Fruit fly (Drosophila melanogaster): ENCODE data around the gene CG7208.

DNA sequence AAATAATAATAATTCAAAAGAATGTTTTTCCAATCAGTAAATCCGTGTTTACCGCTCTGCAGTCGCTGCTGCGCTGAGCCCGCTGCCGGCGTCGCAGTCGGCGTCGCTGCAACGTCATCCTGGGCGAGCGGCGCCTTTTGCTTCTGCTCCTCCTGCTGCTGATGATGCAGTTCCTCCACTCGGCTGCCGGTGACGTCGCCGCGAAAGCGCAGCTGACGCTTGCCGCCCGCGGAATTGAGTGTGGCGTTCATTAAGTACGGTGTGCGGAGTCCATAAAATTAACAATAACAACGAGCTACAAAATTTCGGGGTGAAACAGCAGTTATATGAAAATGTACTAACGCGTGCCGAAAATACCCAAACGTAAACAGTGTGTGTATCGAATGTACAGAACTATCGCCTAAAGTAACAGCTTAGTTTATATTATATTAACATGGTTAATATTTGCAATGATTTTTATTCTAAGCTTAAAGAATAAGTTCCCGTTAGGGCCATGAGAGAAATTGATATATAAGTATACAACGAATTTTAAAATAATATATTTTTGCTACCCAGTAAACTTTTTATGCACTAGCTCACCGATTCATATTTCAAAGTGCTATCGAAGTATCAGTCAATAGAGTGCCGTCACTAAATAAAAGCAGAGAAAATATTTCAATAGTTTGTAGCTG is 21.3 kb downstream of the CG7208 start, which contains the start of the genes CG7218 and Cbp20:
- TF ChIP-seq achi (GFP tag; optimal IDR thresholded peaks at IDR 0.05) (peak; percentile 60), Hr4 (GFP tag; optimal IDR thresholded peaks at IDR 0.05) (peak; percentile 71), Gug (GFP tag; IDR thresholded peaks at IDR 0.05) (peak; percentile 55; the same call in 1 of the 2 replicates), ss (GFP tag; optimal IDR thresholded peaks at IDR 0.05) (no peak), CG32006 (GFP tag; optimal IDR thresholded peaks at IDR 0.05) (peak; percentile 59), fd85E (GFP tag; optimal IDR thresholded peaks at IDR 0.05) (no peak), CG6163 (GFP tag; IDR thresholded peaks at IDR 0.05) (peak; percentile 69), Sox14 (GFP tag; optimal IDR thresholded peaks at IDR 0.05) (peak; percentile 64), CG6276 (GFP tag; optimal IDR thresholded peaks at IDR 0.05) (no peak), CG10631 (GFP tag; optimal IDR thresholded peaks at IDR 0.05) (peak; percentile 61), CG31627 (GFP tag; optimal IDR thresholded peaks at IDR 0.05) (peak; percentile 79), CG16779 (tag; optimal IDR thresholded peaks at IDR 0.05) (no peak)
